Worm (Caenorhabditis elegans): ENCODE measurements around the gene F58G11.4.

F58G11.4 gene

ce11 chrV:13659219-13659618 lies 13.2 kb upstream of the F58G11.4 start:
- TF ChIP-seq unc-39 (tag; optimal IDR thresholded peaks at IDR 0.05) (no peak), nhr-76 (tag; optimal IDR thresholded peaks at IDR 0.05) (no peak), pqm-1 (tag; optimal IDR thresholded peaks at IDR 0.05) (peak; percentile 15), elt-2 (tag; optimal IDR thresholded peaks at IDR 0.05) (no peak), jun-1 (tag; optimal IDR thresholded peaks at IDR 0.05) (peak; percentile 41), nhr-43 (tag; optimal IDR thresholded peaks at IDR 0.05; ENCODE audit: poor library complexity, severe bottlenecking) (peak; percentile 19), lin-15B (tag; optimal IDR thresholded peaks at IDR 0.05) (no peak), nhr-23 (tag; optimal IDR thresholded peaks at IDR 0.05) (peak; percentile 39), elt-3 (tag; optimal IDR thresholded peaks at IDR 0.05) (peak in 2 of 3 experiments; percentile 22 to 74), nfya-1 (tag; optimal IDR thresholded peaks at IDR 0.05; ENCODE audit: insufficient read depth) (peak; percentile 23), nhr-25 (tag; optimal IDR thresholded peaks at IDR 0.05) (peak; percentile 23), unc-62 (GFP tag; optimal IDR thresholded peaks at IDR 0.05) (no peak), sea-2 (GFP tag; optimal IDR thresholded peaks at IDR 0.05) (no peak)

ce11 chrV:13660115-13660514 lies 12.3 kb upstream of the F58G11.4 start:
- no peak for TF ChIP-seq nhr-12 (tag; optimal IDR thresholded peaks at IDR 0.05)
- TF ChIP-seq sea-2 (GFP tag; optimal IDR thresholded peaks at IDR 0.05) = no peak
- no peak for TF ChIP-seq snpc-4 (tag; optimal IDR thresholded peaks at IDR 0.05)
- no peak for TF ChIP-seq unc-62 (GFP tag; optimal IDR thresholded peaks at IDR 0.05)
- TF ChIP-seq lin-15B (tag; optimal IDR thresholded peaks at IDR 0.05) = no peak

ce11 chrV:13660660-13661325 lies 11.6 kb upstream of the F58G11.4 start, which contains the start of gene letm-1:
Gene letm-1, plus strand, starts transcription at chrV:13661257.
- peak; percentile 49 for TF ChIP-seq pha-4 (tag; optimal IDR thresholded peaks at IDR 0.05)
- TF ChIP-seq ceh-28 (tag; optimal IDR thresholded peaks at IDR 0.05) = peak; percentile 16
- no peak for TF ChIP-seq ZK546.5 (tag; optimal IDR thresholded peaks at IDR 0.05)
- TF ChIP-seq aly-2 (tag; optimal IDR thresholded peaks at IDR 0.05) = no peak
- TF ChIP-seq elt-2 (tag; optimal IDR thresholded peaks at IDR 0.05) = peak; percentile 39
- peak; percentile 65 for TF ChIP-seq pqm-1 (tag; optimal IDR thresholded peaks at IDR 0.05)
- peak; percentile 22 for TF ChIP-seq snpc-4 (tag; optimal IDR thresholded peaks at IDR 0.05)
- peak; percentile 12 for TF ChIP-seq nfya-1 (tag; optimal IDR thresholded peaks at IDR 0.05; ENCODE audit: insufficient read depth)
- TF ChIP-seq lin-15B (tag; optimal IDR thresholded peaks at IDR 0.05) = no peak

- TF ChIP-seq elt-2 (tag; optimal IDR thresholded peaks at IDR 0.05) (peak; percentile 51), nhr-23 (tag; optimal IDR thresholded peaks at IDR 0.05) (peak; percentile 9), fkh-2 (tag; optimal IDR thresholded peaks at IDR 0.05) (no peak), lin-15B (tag; optimal IDR thresholded peaks at IDR 0.05) (peak; percentile 55), nfya-1 (tag; optimal IDR thresholded peaks at IDR 0.05; ENCODE audit: insufficient read depth) (peak; percentile 19), pha-4 (tag; optimal IDR thresholded peaks at IDR 0.05) (no peak), ama-1 (optimal IDR thresholded peaks at IDR 0.05) (peak; percentile 40)
Measured at ce11 chrV:13664340-13664916, 8.0 kb upstream of the F58G11.4 start.

- no peak for TF ChIP-seq elt-1 (tag; optimal IDR thresholded peaks at IDR 0.05)
- no peak for TF ChIP-seq ceh-16 (tag; optimal IDR thresholded peaks at IDR 0.05)
- TF ChIP-seq ceh-82 (tag; optimal IDR thresholded peaks at IDR 0.05) = no peak
- no peak for TF ChIP-seq nfya-1 (tag; optimal IDR thresholded peaks at IDR 0.05; ENCODE audit: insufficient read depth)
- TF ChIP-seq lin-15B (tag; optimal IDR thresholded peaks at IDR 0.05) = no peak
- no peak for TF ChIP-seq ztf-4 (tag; optimal IDR thresholded peaks at IDR 0.05)
- no peak for TF ChIP-seq sea-2 (GFP tag; optimal IDR thresholded peaks at IDR 0.05)
Measured at ce11 chrV:13665089-13665488, 7.3 kb upstream of the F58G11.4 start, which contains the start of gene rde-12. Gene rde-12, plus strand, starts transcription at chrV:13665389.

ce11 chrV:13666460-13666859 lies 5.9 kb upstream of the F58G11.4 start:
- TF ChIP-seq fkh-2 (tag; optimal IDR thresholded peaks at IDR 0.05) (no peak), mml-1 (tag; optimal IDR thresholded peaks at IDR 0.05) (no peak), fkh-10 (GFP tag; optimal IDR thresholded peaks at IDR 0.05) (no peak), egl-5 (tag; optimal IDR thresholded peaks at IDR 0.05) (no peak), ceh-16 (tag; optimal IDR thresholded peaks at IDR 0.05) (no peak), snpc-4 (tag; optimal IDR thresholded peaks at IDR 0.05) (no peak), ztf-11 (tag; optimal IDR thresholded peaks at IDR 0.05) (no peak), unc-39 (tag; optimal IDR thresholded peaks at IDR 0.05) (no peak), ztf-4 (tag; optimal IDR thresholded peaks at IDR 0.05) (no peak), skn-1 (tag; optimal IDR thresholded peaks at IDR 0.05) (no peak), pqm-1 (tag; optimal IDR thresholded peaks at IDR 0.05) (no peak), unc-62 (GFP tag; optimal IDR thresholded peaks at IDR 0.05) (no peak), nhr-67 (tag; optimal IDR thresholded peaks at IDR 0.05) (no peak), lin-15B (tag; optimal IDR thresholded peaks at IDR 0.05) (no peak), R02D3.7 (tag; optimal IDR thresholded peaks at IDR 0.05) (no peak)

Data from whole organism, L3 larva.